Fruit fly (Drosophila melanogaster) whole organism, wandering third instar larva: ENCODE results near the gene CG11555.

ENCODE experiments used
- Abd-B ChIP-seq: fragments of >200 bp; optimal IDR thresholded peaks from 2 replicates; lab custom pipeline; 2017; ENCODE audit warnings: missing biosample characterization, missing genetic modification characterization
- CG32264 ChIP-seq: fragments of 200-800 bp; sonication (Bioruptor generic); optimal IDR thresholded peaks from 2 replicates; lab custom pipeline; 2016; ENCODE audit warnings: missing biosample characterization, missing genetic modification characterization
- CG9705 ChIP-seq: fragments of 200-800 bp; sonication (Bioruptor generic); optimal IDR thresholded peaks from 2 replicates; lab custom pipeline; 2018; ENCODE audit warnings: missing biosample characterization, mild to moderate bottlenecking, missing genetic modification characterization
- CrebA ChIP-seq: fragments of 200-800 bp; sonication (Bioruptor generic); optimal IDR thresholded peaks from 2 replicates; lab custom pipeline; 2016; ENCODE audit warnings: missing biosample characterization, mild to moderate bottlenecking, missing genetic modification characterization, borderline replicate concordance
- Dfd ChIP-seq: fragments of >200 bp; optimal IDR thresholded peaks from 2 replicates; lab custom pipeline; 2017; ENCODE audit warnings: missing biosample characterization, missing genetic modification characterization
- Dif ChIP-seq: fragments of 200-275, 200-300 bp; sonication (Bioruptor generic); optimal IDR thresholded peaks from 2 replicates; lab custom pipeline; 2018; ENCODE audit warnings: missing biosample characterization, missing genetic modification characterization; ENCODE audit not compliant: partially characterized antibody
- GATAd ChIP-seq: sonication (Bioruptor generic); optimal IDR thresholded peaks from 2 replicates; lab custom pipeline; 2016; ENCODE audit warnings: missing biosample characterization, missing genetic modification characterization
- HLH106 ChIP-seq: fragments of 200-800 bp; optimal IDR thresholded peaks from 3 replicates; lab custom pipeline; 2019; ENCODE audit warnings: missing biosample characterization, mild to moderate bottlenecking, missing genetic modification characterization, moderate library complexity
- Hnf4 ChIP-seq: fragments of 200-800 bp; sonication (Bioruptor generic); optimal IDR thresholded peaks from 2 replicates; lab custom pipeline; 2016; ENCODE audit warnings: missing biosample characterization, mild to moderate bottlenecking, missing genetic modification characterization
- Hr78 ChIP-seq: fragments of >200 bp; optimal IDR thresholded peaks from 2 replicates; lab custom pipeline; 2017; ENCODE audit warnings: missing biosample characterization, missing genetic modification characterization
- Hr83 ChIP-seq: fragments of 200-300 bp; sonication (Bioruptor generic); optimal IDR thresholded peaks from 2 replicates; lab custom pipeline; 2016; ENCODE audit warnings: missing biosample characterization, mild to moderate bottlenecking, missing genetic modification characterization, moderate library complexity; ENCODE audit not compliant: poor library complexity, severe bottlenecking
- Jra ChIP-seq: sonication (Bioruptor generic); optimal IDR thresholded peaks from 2 replicates; lab custom pipeline; 2016; ENCODE audit warnings: missing biosample characterization, missing genetic modification characterization
- Mio ChIP-seq: sonication (Bioruptor generic); optimal IDR thresholded peaks from 2 replicates; lab custom pipeline; 2016; ENCODE audit warnings: missing biosample characterization, missing genetic modification characterization
- Myc ChIP-seq: fragments of >200 bp; optimal IDR thresholded peaks from 2 replicates; lab custom pipeline; 2017
- N ChIP-seq: fragments of >200 bp; optimal IDR thresholded peaks from 2 replicates; lab custom pipeline; 2018; ENCODE audit warnings: missing biosample characterization, missing external identifiers, missing genetic modification characterization
- OdsH ChIP-seq: fragments of 200-800 bp; sonication (Bioruptor generic); optimal IDR thresholded peaks from 2 replicates; lab custom pipeline; 2016; ENCODE audit warnings: missing biosample characterization, mild to moderate bottlenecking, missing genetic modification characterization
- Rel ChIP-seq, 2 experiments: fragments of 200-800 bp; sonication (Bioruptor generic) in 1 of 2; optimal IDR thresholded peaks; 2 replicates in 1 of 2; 3 replicates in 1 of 2; lab custom pipeline; 2016 to 2019; ENCODE audit warnings: mild to moderate bottlenecking in 2 of 2, missing biosample characterization in 2 of 2, missing genetic modification characterization in 2 of 2, moderate library complexity in 1 of 2
- Sp1 ChIP-seq: fragments of 200-800 bp; sonication (Bioruptor generic); optimal IDR thresholded peaks from 3 replicates; lab custom pipeline; 2019; ENCODE audit warnings: missing biosample characterization, mild to moderate bottlenecking, missing genetic modification characterization, moderate library complexity
- Vsx2 ChIP-seq: fragments of 200-300, 225-300 bp; sonication (Bioruptor generic); optimal IDR thresholded peaks from 2 replicates; lab custom pipeline; 2018; ENCODE audit warnings: missing biosample characterization, missing genetic modification characterization; ENCODE audit not compliant: partially characterized antibody
- br ChIP-seq: fragments of 200-800 bp; sonication (Bioruptor generic); optimal IDR thresholded peaks from 2 replicates; lab custom pipeline; 2016; ENCODE audit warnings: missing biosample characterization, missing genetic modification characterization
- brk ChIP-seq: fragments of 200-800 bp; sonication (Bioruptor generic); optimal IDR thresholded peaks from 2 replicates; lab custom pipeline; 2016; ENCODE audit warnings: missing biosample characterization, mild to moderate bottlenecking, missing genetic modification characterization
- dl ChIP-seq, 2 experiments: fragments of 175-275, 200-275 bp in 1 of 2; fragments of 200-275 bp in 1 of 2; sonication (Bioruptor generic); optimal IDR thresholded peaks; lab custom pipeline; 2018; ENCODE audit warnings: mild to moderate bottlenecking in 2 of 2, missing biosample characterization in 2 of 2, missing genetic modification characterization in 2 of 2, moderate library complexity in 2 of 2; ENCODE audit not compliant: partially characterized antibody in 2 of 2, insufficient read depth in 1 of 2
- dmrt93B ChIP-seq: fragments of 200-800 bp; sonication (Bioruptor generic); optimal IDR thresholded peaks from 2 replicates; lab custom pipeline; 2018; ENCODE audit warnings: missing biosample characterization, mild to moderate bottlenecking, missing genetic modification characterization
- dsf ChIP-seq: sonication (Bioruptor generic); optimal IDR thresholded peaks from 2 replicates; lab custom pipeline; 2016; ENCODE audit warnings: missing biosample characterization, missing genetic modification characterization, borderline replicate concordance
- ey ChIP-seq: fragments of 200-800 bp; sonication (Bioruptor generic); optimal IDR thresholded peaks from 2 replicates; lab custom pipeline; 2016; ENCODE audit warnings: missing biosample characterization, missing genetic modification characterization
- foxo ChIP-seq, 2 experiments: fragments of 200-800 bp; sonication (Bioruptor generic); optimal IDR thresholded peaks; 2 replicates in 1 of 2; 3 replicates in 1 of 2; lab custom pipeline; 2016 to 2017; ENCODE audit warnings: missing biosample characterization in 2 of 2, missing genetic modification characterization in 2 of 2
- fru ChIP-seq: fragments of 200-800 bp; sonication (Bioruptor generic); optimal IDR thresholded peaks from 3 replicates; lab custom pipeline; 2016; ENCODE audit warnings: missing biosample characterization, mild to moderate bottlenecking, missing genetic modification characterization
- h ChIP-seq: fragments of 200-800 bp; sonication (Bioruptor generic); optimal IDR thresholded peaks from 3 replicates; lab custom pipeline; 2016; ENCODE audit warnings: missing biosample characterization, mild to moderate bottlenecking, missing genetic modification characterization
- jim ChIP-seq: fragments of 175-275, 200-325 bp; sonication (Bioruptor generic); optimal IDR thresholded peaks from 2 replicates; lab custom pipeline; 2016; ENCODE audit warnings: missing biosample characterization, mild to moderate bottlenecking, missing genetic modification characterization
- lola ChIP-seq: fragments of >200 bp; optimal IDR thresholded peaks from 2 replicates; lab custom pipeline; 2017; ENCODE audit warnings: missing biosample characterization, missing genetic modification characterization
- pan ChIP-seq: fragments of >200 bp; optimal IDR thresholded peaks from 2 replicates; lab custom pipeline; 2017
- psq ChIP-seq: fragments of 200-800 bp; sonication (Bioruptor generic); optimal IDR thresholded peaks from 3 replicates; lab custom pipeline; 2017; ENCODE audit warnings: missing biosample characterization, mild to moderate bottlenecking, missing genetic modification characterization, moderate library complexity
- rgr ChIP-seq: fragments of 200-800 bp; sonication (Bioruptor generic); optimal IDR thresholded peaks from 3 replicates; lab custom pipeline; 2016; ENCODE audit warnings: missing biosample characterization, mild to moderate bottlenecking, missing genetic modification characterization
- sage ChIP-seq: fragments of 200-800 bp; sonication (Bioruptor generic); optimal IDR thresholded peaks from 2 replicates; lab custom pipeline; 2016; ENCODE audit warnings: missing biosample characterization, mild to moderate bottlenecking, missing genetic modification characterization
- sv ChIP-seq: fragments of 200-800 bp; sonication (Bioruptor generic); optimal IDR thresholded peaks from 3 replicates; lab custom pipeline; 2016; ENCODE audit warnings: missing biosample characterization, missing genetic modification characterization
- tai ChIP-seq: sonication (Bioruptor generic); optimal IDR thresholded peaks from 2 replicates; lab custom pipeline; 2016; ENCODE audit warnings: missing biosample characterization, missing genetic modification characterization
- usp ChIP-seq: fragments of >200 bp; optimal IDR thresholded peaks from 2 replicates; lab custom pipeline; 2017; ENCODE audit warnings: missing biosample characterization, missing genetic modification characterization
- woc ChIP-seq: sonication (Bioruptor generic); optimal IDR thresholded peaks from 2 replicates; lab custom pipeline; 2016; ENCODE audit warnings: missing biosample characterization, mild to moderate bottlenecking, missing genetic modification characterization

Gene CG11555

DNA sequence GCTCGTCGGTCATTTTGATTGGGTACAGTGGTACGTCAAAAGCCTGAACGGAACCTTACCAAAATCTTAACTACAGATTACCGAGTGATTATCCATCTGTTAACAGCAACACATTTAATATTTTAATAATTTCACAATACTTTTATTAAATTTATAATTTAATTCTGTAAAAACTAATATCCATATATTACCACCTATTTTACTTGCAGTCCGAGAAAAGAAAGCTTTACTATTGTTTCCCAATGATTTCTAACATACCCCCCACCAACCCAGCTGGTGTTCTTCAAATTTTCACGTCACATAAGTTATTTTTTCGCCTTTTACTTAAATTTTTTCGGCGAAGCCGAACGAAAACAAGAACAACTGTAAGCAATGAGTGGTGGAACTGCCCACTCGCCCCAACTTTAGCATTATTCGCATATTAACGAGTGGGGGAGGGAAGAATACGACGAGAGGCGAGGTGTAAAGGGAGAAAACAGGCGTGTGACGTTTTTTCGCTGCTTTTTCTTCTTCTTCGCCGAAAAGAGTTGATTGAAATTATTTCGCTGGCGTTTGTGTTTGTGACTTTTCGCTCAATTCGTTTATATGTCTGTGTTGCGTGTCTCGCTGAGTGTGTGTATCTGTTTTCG, 25.7 kb upstream of the CG11555 start:
- TF ChIP-seq brk (GFP tag; lab: Kevin White, UChicago): no peak
- no peak for TF ChIP-seq sv (GFP tag; lab: Kevin White, UChicago)
- TF ChIP-seq h (GFP tag; lab: Kevin White, UChicago): no peak
- TF ChIP-seq Dif: peak; percentile 48
- no peak for TF ChIP-seq Mio (GFP tag; lab: Kevin White, UChicago)
- no peak for TF ChIP-seq CrebA (GFP tag; lab: Kevin White, UChicago)
- TF ChIP-seq pan (lab: Kevin White, UChicago): no peak
- peak; percentile 40 for TF ChIP-seq Hr83 (GFP tag; lab: Kevin White, UChicago)
- no peak for TF ChIP-seq Abd-B (GFP tag; lab: Kevin White, UChicago)
- no peak for TF ChIP-seq dsf (GFP tag; lab: Kevin White, UChicago)
- TF ChIP-seq CG9705 (GFP tag; lab: Kevin White, UChicago): peak; percentile 29
- TF ChIP-seq CG32264 (GFP tag; lab: Kevin White, UChicago): no peak
- no peak for TF ChIP-seq lola (GFP tag; lab: Kevin White, UChicago)
- TF ChIP-seq psq (GFP tag; lab: Kevin White, UChicago): peak; percentile 76
- TF ChIP-seq woc: no peak
- TF ChIP-seq Hnf4: no peak
- peak; percentile 76 for TF ChIP-seq dmrt93B (GFP tag; lab: Kevin White, UChicago)
- no peak for TF ChIP-seq usp (GFP tag; lab: Kevin White, UChicago)
- no peak for TF ChIP-seq tai (GFP tag; lab: Kevin White, UChicago)
- TF ChIP-seq HLH106 (tag; lab: Kevin White, UChicago): peak; percentile 87
- TF ChIP-seq foxo (GFP tag; optimal IDR thresholded peaks at IDR 0.05; lab: Kevin White, UChicago): peak in 1 of 2 experiments; percentile 86
- no peak for TF ChIP-seq Dfd (GFP tag; lab: Kevin White, UChicago)
- TF ChIP-seq fru (GFP tag; lab: Kevin White, UChicago): peak; percentile 68
- TF ChIP-seq Hr78 (GFP tag; lab: Kevin White, UChicago): no peak
- TF ChIP-seq OdsH (GFP tag; lab: Kevin White, UChicago): peak; percentile 83
- peak; percentile 70 for TF ChIP-seq rgr (GFP tag; lab: Kevin White, UChicago)
- TF ChIP-seq N (GFP tag; lab: Kevin White, UChicago): no peak
- peak in 1 of 2 experiments; percentile 33 for TF ChIP-seq dl (GFP tag; optimal IDR thresholded peaks at IDR 0.05; lab: Kevin White, UChicago; ENCODE audit: insufficient read depth in 1 of 2, partially characterized antibody in 2 of 2)
- no peak for TF ChIP-seq Rel (GFP tag; optimal IDR thresholded peaks at IDR 0.05; lab: Kevin White, UChicago)
- TF ChIP-seq Rel (tag; optimal IDR thresholded peaks at IDR 0.05; lab: Kevin White, UChicago): peak; percentile 27
- TF ChIP-seq jim (GFP tag; lab: Kevin White, UChicago): no peak
- TF ChIP-seq br: peak; percentile 52
- TF ChIP-seq ey (GFP tag; lab: Kevin White, UChicago): peak; percentile 56
- no peak for TF ChIP-seq Myc (lab: Kevin White, UChicago)
- TF ChIP-seq sage (GFP tag; lab: Kevin White, UChicago): peak; percentile 29
- TF ChIP-seq Sp1 (GFP tag; lab: Kevin White, UChicago): peak; percentile 82
- no peak for TF ChIP-seq GATAd
- TF ChIP-seq Jra (GFP tag; lab: Kevin White, UChicago): no peak
- TF ChIP-seq Vsx2 (GFP tag; lab: Kevin White, UChicago): no peak

- TF ChIP-seq N (GFP tag; lab: Kevin White, UChicago): no peak
- no peak for TF ChIP-seq Jra (GFP tag; lab: Kevin White, UChicago)
- no peak for TF ChIP-seq lola (GFP tag; lab: Kevin White, UChicago)
- TF ChIP-seq sage (GFP tag; lab: Kevin White, UChicago): no peak
- TF ChIP-seq jim (GFP tag; lab: Kevin White, UChicago): no peak
- no peak for TF ChIP-seq fru (GFP tag; lab: Kevin White, UChicago)
- TF ChIP-seq woc: no peak
- TF ChIP-seq GATAd: no peak
- TF ChIP-seq dsf (GFP tag; lab: Kevin White, UChicago): no peak
- no peak for TF ChIP-seq dl (GFP tag; optimal IDR thresholded peaks at IDR 0.05; lab: Kevin White, UChicago; ENCODE audit: insufficient read depth in 1 of 2, partially characterized antibody in 2 of 2)
- TF ChIP-seq pan (lab: Kevin White, UChicago): no peak
- no peak for TF ChIP-seq rgr (GFP tag; lab: Kevin White, UChicago)
- TF ChIP-seq, all 38 proteins: peak for 0
Observed at dm6 chr2L:248592-248991, 25.0 kb upstream of the CG11555 start.
